Fruit fly (Drosophila melanogaster): Measurements from ENCODE around the gene Xport-A.

The Xport-A gene

DNA sequence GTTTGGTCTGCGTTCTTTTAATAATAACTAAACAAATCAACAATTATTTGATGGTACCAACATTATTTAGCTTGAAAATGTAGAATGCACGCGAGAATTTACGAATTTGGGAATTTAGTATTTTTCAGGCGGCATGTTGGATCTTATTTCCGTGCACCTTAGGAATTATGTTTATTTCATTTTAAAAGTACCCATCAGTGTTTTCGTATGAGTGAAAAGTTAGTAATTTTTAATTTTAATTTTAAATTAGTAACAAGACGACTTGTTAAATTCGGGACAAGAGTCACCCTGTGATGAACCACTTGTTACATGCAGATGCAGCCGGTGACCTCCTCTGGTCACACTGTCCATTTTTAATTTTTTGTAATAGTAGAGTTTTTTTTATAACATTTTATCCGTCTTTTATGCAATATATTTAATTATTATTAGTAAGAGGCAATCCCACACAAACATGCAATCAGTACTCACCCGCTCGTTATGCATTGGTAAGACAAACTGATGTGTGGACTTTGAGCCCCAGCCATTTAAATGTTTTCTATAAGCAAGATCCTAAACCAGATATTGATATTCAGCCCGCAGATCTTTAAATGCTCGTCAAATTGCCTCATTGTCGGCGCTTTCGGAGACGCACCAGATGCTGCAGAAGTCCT is 37.7 kb downstream of the Xport-A start, which contains the start of the genes CG17186 and Arc42 (continued):
- TF ChIP-seq ken (GFP tag; IDR thresholded peaks at IDR 0.05): no peak
- TF ChIP-seq Drgx (GFP tag; IDR thresholded peaks at IDR 0.05): no peak
- no peak for TF ChIP-seq wdn (GFP tag; IDR thresholded peaks at IDR 0.05)
- TF ChIP-seq sug (tag; optimal IDR thresholded peaks at IDR 0.05): peak; percentile 23
- no peak for TF ChIP-seq CG6654 (GFP tag; optimal IDR thresholded peaks at IDR 0.05)
- peak; percentile 47 for TF ChIP-seq CG12391 (tag; optimal IDR thresholded peaks at IDR 0.05)
- TF ChIP-seq chinmo (GFP tag; IDR thresholded peaks at IDR 0.05; ENCODE audit: partially characterized antibody): no peak
- TF ChIP-seq CG13287 (GFP tag; IDR thresholded peaks at IDR 0.05; ENCODE audit: partially characterized antibody): peak; percentile 20; the same call in 1 of the 2 replicates
- TF ChIP-seq CG1529 (GFP tag; optimal IDR thresholded peaks at IDR 0.05): no peak
- TF ChIP-seq Ets97D (GFP tag; optimal IDR thresholded peaks at IDR 0.05): peak; percentile 47
- TF ChIP-seq oc (tag; optimal IDR thresholded peaks at IDR 0.05): no peak
- peak; percentile 11 for TF ChIP-seq Dip3 (GFP tag; optimal IDR thresholded peaks at IDR 0.05)
- TF ChIP-seq crc (GFP tag; optimal IDR thresholded peaks at IDR 0.05): no peak
- no peak for TF ChIP-seq CG4404 (GFP tag; IDR thresholded peaks at IDR 0.05)
- no peak for TF ChIP-seq D19A (tag; optimal IDR thresholded peaks at IDR 0.05)
- TF ChIP-seq CG11085 (GFP tag; IDR thresholded peaks at IDR 0.05): no peak
- no peak for TF ChIP-seq CG13296 (GFP tag; optimal IDR thresholded peaks at IDR 0.05)
- TF ChIP-seq CG13775 (GFP tag; optimal IDR thresholded peaks at IDR 0.05): peak; percentile 19
- TF ChIP-seq crp (GFP tag; optimal IDR thresholded peaks at IDR 0.05): no peak
- TF ChIP-seq CG14050 (GFP tag; IDR thresholded peaks at IDR 0.05): no peak; the same call in 2 of the 3 replicates
- no peak for TF ChIP-seq run (tag; optimal IDR thresholded peaks at IDR 0.05)
- TF ChIP-seq HmgD (GFP tag; optimal IDR thresholded peaks at IDR 0.05): no peak
- TF ChIP-seq en (GFP tag; optimal IDR thresholded peaks at IDR 0.05): no peak
- TF ChIP-seq CG10462 (GFP tag; optimal IDR thresholded peaks at IDR 0.05): peak; percentile 1
- TF ChIP-seq Sox102F (GFP tag; optimal IDR thresholded peaks at IDR 0.05): no peak
- no peak for TF ChIP-seq esg (GFP tag; conservative IDR thresholded peaks at IDR 0.05)
- no peak for TF ChIP-seq CG18619 (GFP tag; optimal IDR thresholded peaks at IDR 0.05)
- TF ChIP-seq gsb-n (tag; optimal IDR thresholded peaks at IDR 0.05): peak; percentile 29
- TF ChIP-seq Gug (GFP tag; IDR thresholded peaks at IDR 0.05): no peak
- TF ChIP-seq seq (GFP tag; IDR thresholded peaks at IDR 0.05): no peak
- TF ChIP-seq CG16813 (GFP tag; IDR thresholded peaks at IDR 0.05; ENCODE audit: partially characterized antibody): no peak
- TF ChIP-seq Sin3A (optimal IDR thresholded peaks at IDR 0.05): peak; percentile 34
- no peak for TF ChIP-seq CG3407 (GFP tag; optimal IDR thresholded peaks at IDR 0.05)
- no peak for TF ChIP-seq Ets65A (GFP tag)
- TF ChIP-seq Ptx1 (GFP tag; IDR thresholded peaks at IDR 0.05): peak; percentile 21; the same call in 1 of the 2 replicates
- no peak for TF ChIP-seq CG18599 (GFP tag; optimal IDR thresholded peaks at IDR 0.05)
- peak; percentile 17 for TF ChIP-seq CHES-1-like (GFP tag; optimal IDR thresholded peaks at IDR 0.05)
- TF ChIP-seq CG30403 (GFP tag; optimal IDR thresholded peaks at IDR 0.05): no peak
- no peak for TF ChIP-seq CG9817 (tag; optimal IDR thresholded peaks at IDR 0.05)
- TF ChIP-seq CG17186 (GFP tag; optimal IDR thresholded peaks at IDR 0.05): peak; percentile 61
- TF ChIP-seq Max (GFP tag; optimal IDR thresholded peaks at IDR 0.05): peak; percentile 53
- TF ChIP-seq Bgb (GFP tag; IDR thresholded peaks at IDR 0.05; ENCODE audit: partially characterized antibody): no peak
- no peak for TF ChIP-seq CG3847 (GFP tag; IDR thresholded peaks at IDR 0.05)
- peak; percentile 54 for TF ChIP-seq CG2116 (GFP tag; optimal IDR thresholded peaks at IDR 0.05)
- TF ChIP-seq bsh (GFP tag; optimal IDR thresholded peaks at IDR 0.05): peak; percentile 3 to 67
- TF ChIP-seq hkb (optimal IDR thresholded peaks at IDR 0.05): no peak
- TF ChIP-seq hkb (GFP tag; IDR thresholded peaks at IDR 0.05): no peak
- TF ChIP-seq Mad (GFP tag; optimal IDR thresholded peaks at IDR 0.05): no peak
- no peak for TF ChIP-seq zf30C (GFP tag; optimal IDR thresholded peaks at IDR 0.05)
- no peak for TF ChIP-seq B-H1 (GFP tag; IDR thresholded peaks at IDR 0.05)
- peak; percentile 27 for TF ChIP-seq CG4424 (GFP tag; optimal IDR thresholded peaks at IDR 0.05)

Data from whole organism, embryonic.